Fruit fly (Drosophila melanogaster) whole organism, adult: ENCODE measurements around the gene CG43915.

Source experiments
- CG1620 ChIP-seq: fragments of 200-800 bp; sonication (Bioruptor generic); optimal IDR thresholded peaks from 2 replicates; lab custom pipeline; 2016; ENCODE audit warnings: missing biosample characterization, missing genetic modification characterization
- CG7045 ChIP-seq: fragments of 200-800 bp; sonication (Bioruptor generic); optimal IDR thresholded peaks from 2 replicates; lab custom pipeline; 2017; ENCODE audit warnings: missing biosample characterization, mild to moderate bottlenecking, missing genetic modification characterization
- Clk ChIP-seq: fragments of 200-800 bp; sonication (Bioruptor generic); optimal IDR thresholded peaks from 2 replicates; lab custom pipeline; 2017; ENCODE audit warnings: missing biosample characterization, missing genetic modification characterization
- Crg-1 ChIP-seq: fragments of 200-800 bp; sonication (Bioruptor generic); optimal IDR thresholded peaks from 2 replicates; lab custom pipeline; 2016; ENCODE audit warnings: missing biosample characterization, missing genetic modification characterization
- bab1 ChIP-seq: fragments of 200-800 bp; sonication (Bioruptor generic); optimal IDR thresholded peaks from 3 replicates; lab custom pipeline; 2019; ENCODE audit warnings: missing biosample characterization, mild to moderate bottlenecking, missing genetic modification characterization, moderate library complexity
- cnc ChIP-seq, 2 experiments: fragments of >200 bp; optimal IDR thresholded peaks; 2 replicates each; lab custom pipeline; 2017
- kay ChIP-seq: fragments of 200-800 bp; sonication (Bioruptor generic); peaks from one replicate; lab custom pipeline; 2016; ENCODE audit warnings: missing biosample characterization, missing genetic modification characterization, borderline replicate concordance
- tj ChIP-seq: fragments of 200-800 bp; sonication (Bioruptor generic); optimal IDR thresholded peaks from 3 replicates; lab custom pipeline; 2017; ENCODE audit warnings: missing biosample characterization, mild to moderate bottlenecking, missing genetic modification characterization, moderate library complexity

- no peak for TF ChIP-seq CG7045
- TF ChIP-seq tj (GFP tag; lab: Kevin White, UChicago), result peak; percentile 3
- TF ChIP-seq CG1620 (GFP tag; lab: Kevin White, UChicago), result no peak
- peak; percentile 34 for TF ChIP-seq kay (GFP tag; lab: Kevin White, UChicago)
- TF ChIP-seq cnc (optimal IDR thresholded peaks at IDR 0.05; lab: Kevin White, UChicago), result no peak
- no peak for TF ChIP-seq Clk
- no peak for TF ChIP-seq bab1 (GFP tag; lab: Kevin White, UChicago)
- no peak for TF ChIP-seq Crg-1
Measured at dm6 chr3L:3923631-3924274, 48.9 kb upstream of the CG43915 start.
